Fruit fly (Drosophila melanogaster) whole organism, wandering third instar larva: ENCODE data around the gene beag.

ENCODE experiments used
- Abd-B ChIP-seq: fragments of >200 bp; optimal IDR thresholded peaks from 2 replicates; lab custom pipeline; 2017; ENCODE audit warnings: missing biosample characterization, missing genetic modification characterization
- CG32264 ChIP-seq: fragments of 200-800 bp; sonication (Bioruptor generic); optimal IDR thresholded peaks from 2 replicates; lab custom pipeline; 2016; ENCODE audit warnings: missing biosample characterization, missing genetic modification characterization
- CG9705 ChIP-seq: fragments of 200-800 bp; sonication (Bioruptor generic); optimal IDR thresholded peaks from 2 replicates; lab custom pipeline; 2018; ENCODE audit warnings: missing biosample characterization, mild to moderate bottlenecking, missing genetic modification characterization
- CrebA ChIP-seq: fragments of 200-800 bp; sonication (Bioruptor generic); optimal IDR thresholded peaks from 2 replicates; lab custom pipeline; 2016; ENCODE audit warnings: missing biosample characterization, mild to moderate bottlenecking, missing genetic modification characterization, borderline replicate concordance
- Dfd ChIP-seq: fragments of >200 bp; optimal IDR thresholded peaks from 2 replicates; lab custom pipeline; 2017; ENCODE audit warnings: missing biosample characterization, missing genetic modification characterization
- Dif ChIP-seq: fragments of 200-275, 200-300 bp; sonication (Bioruptor generic); optimal IDR thresholded peaks from 2 replicates; lab custom pipeline; 2018; ENCODE audit warnings: missing biosample characterization, missing genetic modification characterization; ENCODE audit not compliant: partially characterized antibody
- GATAd ChIP-seq: sonication (Bioruptor generic); optimal IDR thresholded peaks from 2 replicates; lab custom pipeline; 2016; ENCODE audit warnings: missing biosample characterization, missing genetic modification characterization
- HLH106 ChIP-seq: fragments of 200-800 bp; optimal IDR thresholded peaks from 3 replicates; lab custom pipeline; 2019; ENCODE audit warnings: missing biosample characterization, mild to moderate bottlenecking, missing genetic modification characterization, moderate library complexity
- Hnf4 ChIP-seq: fragments of 200-800 bp; sonication (Bioruptor generic); optimal IDR thresholded peaks from 2 replicates; lab custom pipeline; 2016; ENCODE audit warnings: missing biosample characterization, mild to moderate bottlenecking, missing genetic modification characterization
- Hr78 ChIP-seq: fragments of >200 bp; optimal IDR thresholded peaks from 2 replicates; lab custom pipeline; 2017; ENCODE audit warnings: missing biosample characterization, missing genetic modification characterization
- Hr83 ChIP-seq: fragments of 200-300 bp; sonication (Bioruptor generic); optimal IDR thresholded peaks from 2 replicates; lab custom pipeline; 2016; ENCODE audit warnings: missing biosample characterization, mild to moderate bottlenecking, missing genetic modification characterization, moderate library complexity; ENCODE audit not compliant: poor library complexity, severe bottlenecking
- Jra ChIP-seq: sonication (Bioruptor generic); optimal IDR thresholded peaks from 2 replicates; lab custom pipeline; 2016; ENCODE audit warnings: missing biosample characterization, missing genetic modification characterization
- Mio ChIP-seq: sonication (Bioruptor generic); optimal IDR thresholded peaks from 2 replicates; lab custom pipeline; 2016; ENCODE audit warnings: missing biosample characterization, missing genetic modification characterization
- Myc ChIP-seq: fragments of >200 bp; optimal IDR thresholded peaks from 2 replicates; lab custom pipeline; 2017
- N ChIP-seq: fragments of >200 bp; optimal IDR thresholded peaks from 2 replicates; lab custom pipeline; 2018; ENCODE audit warnings: missing biosample characterization, missing external identifiers, missing genetic modification characterization
- OdsH ChIP-seq: fragments of 200-800 bp; sonication (Bioruptor generic); optimal IDR thresholded peaks from 2 replicates; lab custom pipeline; 2016; ENCODE audit warnings: missing biosample characterization, mild to moderate bottlenecking, missing genetic modification characterization
- Rel ChIP-seq, 2 experiments: fragments of 200-800 bp; sonication (Bioruptor generic) in 1 of 2; optimal IDR thresholded peaks; 2 replicates in 1 of 2; 3 replicates in 1 of 2; lab custom pipeline; 2016 to 2019; ENCODE audit warnings: mild to moderate bottlenecking in 2 of 2, missing biosample characterization in 2 of 2, missing genetic modification characterization in 2 of 2, moderate library complexity in 1 of 2
- Sp1 ChIP-seq: fragments of 200-800 bp; sonication (Bioruptor generic); optimal IDR thresholded peaks from 3 replicates; lab custom pipeline; 2019; ENCODE audit warnings: missing biosample characterization, mild to moderate bottlenecking, missing genetic modification characterization, moderate library complexity
- Vsx2 ChIP-seq: fragments of 200-300, 225-300 bp; sonication (Bioruptor generic); optimal IDR thresholded peaks from 2 replicates; lab custom pipeline; 2018; ENCODE audit warnings: missing biosample characterization, missing genetic modification characterization; ENCODE audit not compliant: partially characterized antibody
- br ChIP-seq: fragments of 200-800 bp; sonication (Bioruptor generic); optimal IDR thresholded peaks from 2 replicates; lab custom pipeline; 2016; ENCODE audit warnings: missing biosample characterization, missing genetic modification characterization
- brk ChIP-seq: fragments of 200-800 bp; sonication (Bioruptor generic); optimal IDR thresholded peaks from 2 replicates; lab custom pipeline; 2016; ENCODE audit warnings: missing biosample characterization, mild to moderate bottlenecking, missing genetic modification characterization
- dl ChIP-seq, 2 experiments: fragments of 175-275, 200-275 bp in 1 of 2; fragments of 200-275 bp in 1 of 2; sonication (Bioruptor generic); optimal IDR thresholded peaks; lab custom pipeline; 2018; ENCODE audit warnings: mild to moderate bottlenecking in 2 of 2, missing biosample characterization in 2 of 2, missing genetic modification characterization in 2 of 2, moderate library complexity in 2 of 2; ENCODE audit not compliant: partially characterized antibody in 2 of 2, insufficient read depth in 1 of 2
- dmrt93B ChIP-seq: fragments of 200-800 bp; sonication (Bioruptor generic); optimal IDR thresholded peaks from 2 replicates; lab custom pipeline; 2018; ENCODE audit warnings: missing biosample characterization, mild to moderate bottlenecking, missing genetic modification characterization
- dsf ChIP-seq: sonication (Bioruptor generic); optimal IDR thresholded peaks from 2 replicates; lab custom pipeline; 2016; ENCODE audit warnings: missing biosample characterization, missing genetic modification characterization, borderline replicate concordance
- ey ChIP-seq: fragments of 200-800 bp; sonication (Bioruptor generic); optimal IDR thresholded peaks from 2 replicates; lab custom pipeline; 2016; ENCODE audit warnings: missing biosample characterization, missing genetic modification characterization
- foxo ChIP-seq, 2 experiments: fragments of 200-800 bp; sonication (Bioruptor generic); optimal IDR thresholded peaks; 2 replicates in 1 of 2; 3 replicates in 1 of 2; lab custom pipeline; 2016 to 2017; ENCODE audit warnings: missing biosample characterization in 2 of 2, missing genetic modification characterization in 2 of 2
- fru ChIP-seq: fragments of 200-800 bp; sonication (Bioruptor generic); optimal IDR thresholded peaks from 3 replicates; lab custom pipeline; 2016; ENCODE audit warnings: missing biosample characterization, mild to moderate bottlenecking, missing genetic modification characterization
- h ChIP-seq: fragments of 200-800 bp; sonication (Bioruptor generic); optimal IDR thresholded peaks from 3 replicates; lab custom pipeline; 2016; ENCODE audit warnings: missing biosample characterization, mild to moderate bottlenecking, missing genetic modification characterization
- jim ChIP-seq: fragments of 175-275, 200-325 bp; sonication (Bioruptor generic); optimal IDR thresholded peaks from 2 replicates; lab custom pipeline; 2016; ENCODE audit warnings: missing biosample characterization, mild to moderate bottlenecking, missing genetic modification characterization
- lola ChIP-seq: fragments of >200 bp; optimal IDR thresholded peaks from 2 replicates; lab custom pipeline; 2017; ENCODE audit warnings: missing biosample characterization, missing genetic modification characterization
- pan ChIP-seq: fragments of >200 bp; optimal IDR thresholded peaks from 2 replicates; lab custom pipeline; 2017
- psq ChIP-seq: fragments of 200-800 bp; sonication (Bioruptor generic); optimal IDR thresholded peaks from 3 replicates; lab custom pipeline; 2017; ENCODE audit warnings: missing biosample characterization, mild to moderate bottlenecking, missing genetic modification characterization, moderate library complexity
- rgr ChIP-seq: fragments of 200-800 bp; sonication (Bioruptor generic); optimal IDR thresholded peaks from 3 replicates; lab custom pipeline; 2016; ENCODE audit warnings: missing biosample characterization, mild to moderate bottlenecking, missing genetic modification characterization
- sage ChIP-seq: fragments of 200-800 bp; sonication (Bioruptor generic); optimal IDR thresholded peaks from 2 replicates; lab custom pipeline; 2016; ENCODE audit warnings: missing biosample characterization, mild to moderate bottlenecking, missing genetic modification characterization
- sv ChIP-seq: fragments of 200-800 bp; sonication (Bioruptor generic); optimal IDR thresholded peaks from 3 replicates; lab custom pipeline; 2016; ENCODE audit warnings: missing biosample characterization, missing genetic modification characterization
- tai ChIP-seq: sonication (Bioruptor generic); optimal IDR thresholded peaks from 2 replicates; lab custom pipeline; 2016; ENCODE audit warnings: missing biosample characterization, missing genetic modification characterization
- usp ChIP-seq: fragments of >200 bp; optimal IDR thresholded peaks from 2 replicates; lab custom pipeline; 2017; ENCODE audit warnings: missing biosample characterization, missing genetic modification characterization
- woc ChIP-seq: sonication (Bioruptor generic); optimal IDR thresholded peaks from 2 replicates; lab custom pipeline; 2016; ENCODE audit warnings: missing biosample characterization, mild to moderate bottlenecking, missing genetic modification characterization

The beag gene

DNA sequence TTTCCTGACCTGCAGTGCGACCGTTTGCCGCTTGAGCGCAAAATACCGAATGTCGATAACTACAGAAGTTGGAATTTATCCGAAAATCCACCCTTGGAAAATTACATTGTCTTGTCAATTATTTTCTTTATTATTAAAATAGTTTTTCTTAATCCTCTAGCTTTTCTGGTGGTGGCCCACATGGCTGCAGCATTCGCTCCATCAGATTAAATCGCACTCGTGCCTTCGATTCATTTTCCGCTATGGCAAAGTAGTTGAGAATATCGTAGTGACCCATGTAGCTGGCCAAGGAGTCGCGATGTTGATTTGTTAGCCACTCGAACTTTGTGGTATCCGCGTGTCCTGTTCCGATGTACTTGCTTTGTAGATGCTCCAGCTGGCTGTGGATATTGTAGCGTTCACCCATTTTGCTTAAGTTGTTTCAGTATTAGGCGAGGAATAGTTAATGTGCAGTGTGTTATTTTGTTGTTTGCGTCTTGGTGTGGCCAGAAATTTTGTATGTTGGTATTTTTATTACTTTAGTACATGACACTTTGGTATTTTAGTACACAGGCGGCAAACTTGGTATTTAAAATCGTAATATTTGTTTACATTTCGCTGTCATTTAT, 49.9 kb downstream of the beag start, which contains the start of the genes Kcmf1, Sf3b5 and CG11986:
Kcmf1 (minus strand) TSS at position 51 of the 608 bp plus-strand sequence.
Sf3b5 (minus strand) TSS at position 483 of the 608 bp plus-strand sequence.
CG11986 (plus strand) TSS at position 588 of the 608 bp plus-strand sequence.
- TF ChIP-seq fru (GFP tag; lab: Kevin White, UChicago), result peak; percentile 80
- TF ChIP-seq sage (GFP tag; lab: Kevin White, UChicago), result no peak
- TF ChIP-seq Myc (lab: Kevin White, UChicago), result peak; percentile 56
- TF ChIP-seq, all 38 proteins: peak for 2

DNA sequence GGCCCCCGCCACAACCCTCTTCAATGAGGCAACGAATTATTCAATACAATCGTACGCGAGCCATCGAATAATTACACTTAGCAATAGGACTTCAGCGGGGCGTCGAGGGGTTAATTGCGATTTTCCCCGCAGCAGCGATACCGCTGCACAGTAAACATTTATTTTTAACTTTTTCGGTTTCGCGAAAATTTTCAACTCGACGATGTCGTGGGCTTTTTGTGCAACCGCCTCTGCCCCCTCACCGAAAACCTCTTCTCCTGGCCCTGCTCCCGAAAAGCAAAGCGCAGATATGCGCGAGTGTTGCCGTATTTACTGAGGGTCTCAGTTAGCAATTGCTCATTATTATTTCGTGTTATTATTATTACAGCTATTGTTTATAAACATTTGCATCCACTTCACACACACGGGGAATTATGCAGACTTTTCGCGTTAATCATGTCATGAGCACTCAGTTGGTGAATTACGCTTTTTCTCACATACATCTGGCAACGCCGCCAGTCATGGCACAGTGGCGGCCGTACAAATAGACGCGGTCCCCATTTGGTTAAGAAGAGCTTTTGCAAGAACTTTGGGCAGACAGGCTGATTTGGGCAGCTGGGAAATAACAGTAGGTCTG, 51.0 kb downstream of the beag start:
- TF ChIP-seq h (GFP tag; lab: Kevin White, UChicago) (peak; percentile 81), Dfd (no peak), GATAd (GFP tag; lab: Kevin White, UChicago) (no peak), pan (no peak), jim (GFP tag; lab: Kevin White, UChicago) (no peak), foxo (GFP tag; optimal IDR thresholded peaks at IDR 0.05; lab: Kevin White, UChicago) (peak; percentile 31 to 78), dsf (GFP tag; lab: Kevin White, UChicago) (no peak), sage (GFP tag; lab: Kevin White, UChicago) (no peak), Jra (GFP tag; lab: Kevin White, UChicago) (peak; percentile 53), ey (GFP tag; lab: Kevin White, UChicago) (peak; percentile 82), CG9705 (GFP tag; lab: Kevin White, UChicago) (peak; percentile 25), dl (GFP tag; optimal IDR thresholded peaks at IDR 0.05; lab: Kevin White, UChicago; ENCODE audit: insufficient read depth in 1 of 2, partially characterized antibody in 2 of 2) (no peak), br (GFP tag; lab: Kevin White, UChicago) (no peak), psq (GFP tag; lab: Kevin White, UChicago) (peak; percentile 84), usp (GFP tag; lab: Kevin White, UChicago) (no peak), Hnf4 (no peak), OdsH (peak; percentile 65), Rel (GFP tag; optimal IDR thresholded peaks at IDR 0.05; lab: Kevin White, UChicago) (no peak), Rel (tag; optimal IDR thresholded peaks at IDR 0.05; lab: Kevin White, UChicago) (peak; percentile 98), Mio (GFP tag; lab: Kevin White, UChicago) (no peak), tai (GFP tag; lab: Kevin White, UChicago) (no peak), woc (GFP tag; lab: Kevin White, UChicago) (no peak), Sp1 (GFP tag; lab: Kevin White, UChicago) (peak; percentile 65), sv (GFP tag; lab: Kevin White, UChicago) (no peak), CrebA (GFP tag; lab: Kevin White, UChicago) (no peak), HLH106 (peak; percentile 63), Hr78 (GFP tag; lab: Kevin White, UChicago) (no peak), Hr83 (GFP tag; lab: Kevin White, UChicago) (peak; percentile 14), lola (no peak), Myc (lab: Kevin White, UChicago) (no peak), rgr (GFP tag; lab: Kevin White, UChicago) (peak; percentile 59), dmrt93B (GFP tag; lab: Kevin White, UChicago) (no peak), Vsx2 (GFP tag; lab: Kevin White, UChicago) (no peak), Abd-B (GFP tag; lab: Kevin White, UChicago) (no peak), fru (GFP tag; lab: Kevin White, UChicago) (peak; percentile 74), N (GFP tag; lab: Kevin White, UChicago) (no peak), brk (no peak), CG32264 (GFP tag; lab: Kevin White, UChicago) (peak; percentile 39), Dif (GFP tag; lab: Kevin White, UChicago) (no peak)
- TF ChIP-seq, all 38 proteins: peak for 14
